Fruit fly (Drosophila melanogaster) whole organism, pupa: Measurements from ENCODE around the gene CG32428.

ENCODE experiments used
- CG10348 ChIP-seq: fragments of 200-800 bp; sonication (Bioruptor generic); IDR thresholded peaks from 2 replicates; pipeline ENCODE4 v1.3.6; 2022; ENCODE audit warnings: missing biosample characterization, missing genetic modification characterization
- CG12605 ChIP-seq: fragments of 200-800 bp; sonication (Bioruptor generic); IDR thresholded peaks from 2 replicates; pipeline ENCODE4 v1.3.6; 2022; ENCODE audit warnings: missing biosample characterization, missing genetic modification characterization
- CG13204 ChIP-seq: fragments of 200-800 bp; sonication (Bioruptor generic); optimal IDR thresholded peaks from 2 replicates; lab custom pipeline; 2018; ENCODE audit warnings: missing biosample characterization, mild to moderate bottlenecking, missing genetic modification characterization, moderate library complexity
- CG14655 ChIP-seq: fragments of 200-800 bp; sonication (Bioruptor generic); optimal IDR thresholded peaks from 3 replicates; lab custom pipeline; 2017; ENCODE audit warnings: mild to moderate bottlenecking, missing biosample characterization, missing genetic modification reagents, missing genetic modification characterization
- CG15710 ChIP-seq: fragments of 200-800 bp; sonication (Bioruptor generic); optimal IDR thresholded peaks from 2 replicates; lab custom pipeline; 2018; ENCODE audit warnings: missing biosample characterization, mild to moderate bottlenecking, missing genetic modification characterization, moderate library complexity
- CG17806 ChIP-seq: fragments of 200-800 bp; sonication (Bioruptor generic); optimal IDR thresholded peaks from 2 replicates; lab custom pipeline; 2018; ENCODE audit warnings: missing biosample characterization, mild to moderate bottlenecking, missing genetic modification characterization, moderate library complexity
- CG32121 ChIP-seq: fragments of 200-800 bp; sonication (Bioruptor generic); IDR thresholded peaks from 2 replicates; pipeline ENCODE4 v1.3.6; 2022; ENCODE audit warnings: missing biosample characterization, missing genetic modification characterization
- CG34367 ChIP-seq: fragments of 200-800 bp; sonication (Bioruptor generic); optimal IDR thresholded peaks from 2 replicates; lab custom pipeline; 2018; ENCODE audit warnings: missing biosample characterization, mild to moderate bottlenecking, missing genetic modification characterization
- CG4496 ChIP-seq: fragments of 200-800 bp; sonication (Bioruptor generic); IDR thresholded peaks from 3 replicates; pipeline ENCODE4 v1.3.6; 2022; ENCODE audit warnings: missing biosample characterization, missing genetic modification characterization
- CG8159 ChIP-seq: fragments of 200-800 bp; sonication (Bioruptor generic); optimal IDR thresholded peaks from 3 replicates; lab custom pipeline; 2018; ENCODE audit warnings: missing biosample characterization, mild to moderate bottlenecking, missing genetic modification characterization, moderate library complexity
- CG8301 ChIP-seq: fragments of 200-800 bp; sonication (Bioruptor generic); optimal IDR thresholded peaks from 2 replicates; lab custom pipeline; 2018; ENCODE audit warnings: missing biosample characterization, mild to moderate bottlenecking, missing genetic modification characterization
- CG9948 ChIP-seq: fragments of 200-800 bp; sonication (Bioruptor generic); optimal IDR thresholded peaks from 2 replicates; lab custom pipeline; 2018; ENCODE audit warnings: missing biosample characterization, mild to moderate bottlenecking, missing genetic modification characterization, moderate library complexity
- D1 ChIP-seq: fragments of 200-800 bp; sonication (Bioruptor generic); optimal IDR thresholded peaks from 2 replicates; lab custom pipeline; 2018; ENCODE audit warnings: missing biosample characterization, mild to moderate bottlenecking, missing genetic modification characterization, moderate library complexity
- EcR ChIP-seq: fragments of 200-800 bp; sonication (Bioruptor generic); optimal IDR thresholded peaks from 3 replicates; lab custom pipeline; 2019; ENCODE audit warnings: missing biosample characterization, missing genetic modification characterization, mild to moderate bottlenecking, moderate library complexity, missing genetic modification reagents
- Ets98B ChIP-seq: fragments of 200-800 bp; sonication (Bioruptor generic); IDR thresholded peaks from 2 replicates; pipeline ENCODE4 v1.3.6; 2022; ENCODE audit warnings: missing biosample characterization, missing genetic modification characterization
- Pif1A ChIP-seq: fragments of 200-800 bp; sonication (Bioruptor generic); optimal IDR thresholded peaks from 3 replicates; lab custom pipeline; 2016; ENCODE audit warnings: missing biosample characterization, missing genetic modification characterization
- Pif1B ChIP-seq: fragments of 200-800 bp; sonication (Bioruptor generic); optimal IDR thresholded peaks from 3 replicates; lab custom pipeline; 2016; ENCODE audit warnings: missing biosample characterization, missing genetic modification characterization
- Snoo ChIP-seq: fragments of 200-800 bp; sonication (Bioruptor generic); optimal IDR thresholded peaks from 3 replicates; lab custom pipeline; 2017; ENCODE audit warnings: missing biosample characterization, mild to moderate bottlenecking, missing genetic modification characterization, inconsistent platforms
- fd96Ca ChIP-seq: fragments of 200-800 bp; sonication (Bioruptor generic); IDR thresholded peaks from 3 replicates; pipeline ENCODE4 v1.3.6; 2022; ENCODE audit warnings: missing biosample characterization, missing genetic modification characterization
- gl ChIP-seq: fragments of 200-800 bp; sonication (Bioruptor generic); optimal IDR thresholded peaks from 2 replicates; lab custom pipeline; 2018; ENCODE audit warnings: missing biosample characterization, mild to moderate bottlenecking, missing genetic modification characterization
- rn ChIP-seq: fragments of 200-800 bp; sonication (Bioruptor generic); IDR thresholded peaks from 2 replicates; pipeline ENCODE4 v1.3.6; 2022; ENCODE audit warnings: missing biosample characterization, missing genetic modification characterization

Gene CG32428

dm6 chr3L:20517179-20517834, 43.8 kb upstream of the CG32428 start:
- TF ChIP-seq CG34367 (tag; lab: Kevin White, UChicago): no peak
- TF ChIP-seq EcR (GFP tag; lab: Kevin White, UChicago): peak; percentile 98
- TF ChIP-seq Ets98B: no peak
- no peak for TF ChIP-seq Snoo (tag; lab: Kevin White, UChicago)

- TF ChIP-seq Ets98B (peak; percentile 36), CG8301 (tag; lab: Kevin White, UChicago) (peak; percentile 18), CG34367 (tag; lab: Kevin White, UChicago) (peak; percentile 46), CG4496 (GFP tag; lab: Robert Waterston, UW) (0 out of 3 replicates have a peak, but pooled peaks have one; percentile 39), D1 (no peak), Pif1A (GFP tag; lab: Kevin White, UChicago) (peak; percentile 8), CG17806 (tag; lab: Kevin White, UChicago) (peak; percentile 48), CG10348 (no peak), EcR (GFP tag; lab: Kevin White, UChicago) (no peak), CG9948 (tag; lab: Kevin White, UChicago) (peak; percentile 13), CG12605 (no peak; the same call in 1 of the 2 replicates), CG15710 (peak; percentile 56), Pif1B (GFP tag; lab: Kevin White, UChicago) (no peak), CG13204 (GFP tag; lab: Kevin White, UChicago) (no peak), gl (tag; lab: Kevin White, UChicago) (no peak), Snoo (tag; lab: Kevin White, UChicago) (peak; percentile 23), CG32121 (GFP tag; lab: Robert Waterston, UW) (no peak), CG14655 (peak; percentile 52), fd96Ca (GFP tag; lab: Robert Waterston, UW) (no peak), rn (GFP tag; lab: Robert Waterston, UW) (no peak), CG8159 (peak; percentile 61)
These were observed 43.1 kb upstream of the CG32428 start for dm6 chr3L:20516519-20517178.

- no peak for TF ChIP-seq fd96Ca (GFP tag; lab: Robert Waterston, UW)
- TF ChIP-seq CG15710: no peak
- TF ChIP-seq CG14655: no peak
- TF ChIP-seq D1: no peak
- TF ChIP-seq CG12605: no peak
- no peak for TF ChIP-seq gl (tag; lab: Kevin White, UChicago)
- no peak for TF ChIP-seq Pif1A (GFP tag; lab: Kevin White, UChicago)
- TF ChIP-seq CG8159: no peak
- no peak for TF ChIP-seq CG34367 (tag; lab: Kevin White, UChicago)
- no peak for TF ChIP-seq EcR (GFP tag; lab: Kevin White, UChicago)
- TF ChIP-seq CG32121 (GFP tag; lab: Robert Waterston, UW): no peak
- TF ChIP-seq CG9948 (tag; lab: Kevin White, UChicago): no peak
- no peak for TF ChIP-seq Pif1B (GFP tag; lab: Kevin White, UChicago)
- no peak for TF ChIP-seq CG13204 (GFP tag; lab: Kevin White, UChicago)
- no peak for TF ChIP-seq CG17806 (tag; lab: Kevin White, UChicago)
- TF ChIP-seq CG4496 (GFP tag; lab: Robert Waterston, UW): no peak
- TF ChIP-seq Ets98B: no peak
- no peak for TF ChIP-seq CG8301 (tag; lab: Kevin White, UChicago)
- TF ChIP-seq rn (GFP tag; lab: Robert Waterston, UW): no peak
- TF ChIP-seq CG10348: no peak
These were observed 40.6 kb upstream of the CG32428 start for dm6 chr3L:20514101-20514500.

dm6 chr3L:20511499-20512108, 38.1 kb upstream of the CG32428 start:
- TF ChIP-seq EcR (GFP tag; lab: Kevin White, UChicago): peak; percentile 86
- TF ChIP-seq CG8159: no peak
- TF ChIP-seq CG13204 (GFP tag; lab: Kevin White, UChicago): peak; percentile 20
- no peak for TF ChIP-seq fd96Ca (GFP tag; lab: Robert Waterston, UW)

- TF ChIP-seq CG17806 (tag; lab: Kevin White, UChicago): peak; percentile 65
- TF ChIP-seq rn (GFP tag; lab: Robert Waterston, UW): no peak
- TF ChIP-seq CG4496 (GFP tag; lab: Robert Waterston, UW): no peak
- TF ChIP-seq CG15710: peak; percentile 77
- peak; percentile 76 for TF ChIP-seq CG9948 (tag; lab: Kevin White, UChicago)
- peak; percentile 74 for TF ChIP-seq Pif1B (GFP tag; lab: Kevin White, UChicago)
- peak; percentile 74 for TF ChIP-seq Snoo (tag; lab: Kevin White, UChicago)
- TF ChIP-seq CG34367 (tag; lab: Kevin White, UChicago): peak; percentile 63
- TF ChIP-seq CG12605: no peak
- peak; percentile 1 for TF ChIP-seq EcR (GFP tag; lab: Kevin White, UChicago)
- peak; percentile 85 for TF ChIP-seq CG8159
- TF ChIP-seq CG8301 (tag; lab: Kevin White, UChicago): peak; percentile 81
- no peak for TF ChIP-seq CG10348
- TF ChIP-seq CG32121 (GFP tag; lab: Robert Waterston, UW): no peak
- TF ChIP-seq Ets98B: peak; percentile 44; the same call in 1 of the 2 replicates
- TF ChIP-seq gl (tag; lab: Kevin White, UChicago): no peak
- 0 out of 3 replicates have a peak, but pooled peaks have one; percentile 19 for TF ChIP-seq fd96Ca (GFP tag; lab: Robert Waterston, UW)
- peak; percentile 63 for TF ChIP-seq D1
- TF ChIP-seq Pif1A (GFP tag; lab: Kevin White, UChicago): peak; percentile 77
- TF ChIP-seq CG13204 (GFP tag; lab: Kevin White, UChicago): peak; percentile 45
- peak; percentile 90 for TF ChIP-seq CG14655
These were observed 35.8 kb upstream of the CG32428 start for dm6 chr3L:20509121-20509934.
